Fruit fly (Drosophila melanogaster) whole organism, wandering third instar larva: ENCODE data around the gene CG43815.

Experiments used
- Abd-B ChIP-seq: fragments of >200 bp; optimal IDR thresholded peaks from 2 replicates; lab custom pipeline; 2017; ENCODE audit warnings: missing biosample characterization, missing genetic modification characterization
- CG32264 ChIP-seq: fragments of 200-800 bp; sonication (Bioruptor generic); optimal IDR thresholded peaks from 2 replicates; lab custom pipeline; 2016; ENCODE audit warnings: missing biosample characterization, missing genetic modification characterization
- CG9705 ChIP-seq: fragments of 200-800 bp; sonication (Bioruptor generic); optimal IDR thresholded peaks from 2 replicates; lab custom pipeline; 2018; ENCODE audit warnings: missing biosample characterization, mild to moderate bottlenecking, missing genetic modification characterization
- CrebA ChIP-seq: fragments of 200-800 bp; sonication (Bioruptor generic); optimal IDR thresholded peaks from 2 replicates; lab custom pipeline; 2016; ENCODE audit warnings: missing biosample characterization, mild to moderate bottlenecking, missing genetic modification characterization, borderline replicate concordance
- Dfd ChIP-seq: fragments of >200 bp; optimal IDR thresholded peaks from 2 replicates; lab custom pipeline; 2017; ENCODE audit warnings: missing biosample characterization, missing genetic modification characterization
- Dif ChIP-seq: fragments of 200-275, 200-300 bp; sonication (Bioruptor generic); optimal IDR thresholded peaks from 2 replicates; lab custom pipeline; 2018; ENCODE audit warnings: missing biosample characterization, missing genetic modification characterization; ENCODE audit not compliant: partially characterized antibody
- HLH106 ChIP-seq: fragments of 200-800 bp; optimal IDR thresholded peaks from 3 replicates; lab custom pipeline; 2019; ENCODE audit warnings: missing biosample characterization, mild to moderate bottlenecking, missing genetic modification characterization, moderate library complexity
- Hnf4 ChIP-seq: fragments of 200-800 bp; sonication (Bioruptor generic); optimal IDR thresholded peaks from 2 replicates; lab custom pipeline; 2016; ENCODE audit warnings: missing biosample characterization, mild to moderate bottlenecking, missing genetic modification characterization
- Hr78 ChIP-seq: fragments of >200 bp; optimal IDR thresholded peaks from 2 replicates; lab custom pipeline; 2017; ENCODE audit warnings: missing biosample characterization, missing genetic modification characterization
- Hr83 ChIP-seq: fragments of 200-300 bp; sonication (Bioruptor generic); optimal IDR thresholded peaks from 2 replicates; lab custom pipeline; 2016; ENCODE audit warnings: missing biosample characterization, mild to moderate bottlenecking, missing genetic modification characterization, moderate library complexity; ENCODE audit not compliant: poor library complexity, severe bottlenecking
- Jra ChIP-seq: sonication (Bioruptor generic); optimal IDR thresholded peaks from 2 replicates; lab custom pipeline; 2016; ENCODE audit warnings: missing biosample characterization, missing genetic modification characterization
- Mio ChIP-seq: sonication (Bioruptor generic); optimal IDR thresholded peaks from 2 replicates; lab custom pipeline; 2016; ENCODE audit warnings: missing biosample characterization, missing genetic modification characterization
- Myc ChIP-seq: fragments of >200 bp; optimal IDR thresholded peaks from 2 replicates; lab custom pipeline; 2017
- N ChIP-seq: fragments of >200 bp; optimal IDR thresholded peaks from 2 replicates; lab custom pipeline; 2018; ENCODE audit warnings: missing biosample characterization, missing external identifiers, missing genetic modification characterization
- OdsH ChIP-seq: fragments of 200-800 bp; sonication (Bioruptor generic); optimal IDR thresholded peaks from 2 replicates; lab custom pipeline; 2016; ENCODE audit warnings: missing biosample characterization, mild to moderate bottlenecking, missing genetic modification characterization
- Rel ChIP-seq, 2 experiments: fragments of 200-800 bp; sonication (Bioruptor generic) in 1 of 2; optimal IDR thresholded peaks; 2 replicates in 1 of 2; 3 replicates in 1 of 2; lab custom pipeline; 2016 to 2019; ENCODE audit warnings: mild to moderate bottlenecking in 2 of 2, missing biosample characterization in 2 of 2, missing genetic modification characterization in 2 of 2, moderate library complexity in 1 of 2
- Sp1 ChIP-seq: fragments of 200-800 bp; sonication (Bioruptor generic); optimal IDR thresholded peaks from 3 replicates; lab custom pipeline; 2019; ENCODE audit warnings: missing biosample characterization, mild to moderate bottlenecking, missing genetic modification characterization, moderate library complexity
- Vsx2 ChIP-seq: fragments of 200-300, 225-300 bp; sonication (Bioruptor generic); optimal IDR thresholded peaks from 2 replicates; lab custom pipeline; 2018; ENCODE audit warnings: missing biosample characterization, missing genetic modification characterization; ENCODE audit not compliant: partially characterized antibody
- br ChIP-seq: fragments of 200-800 bp; sonication (Bioruptor generic); optimal IDR thresholded peaks from 2 replicates; lab custom pipeline; 2016; ENCODE audit warnings: missing biosample characterization, missing genetic modification characterization
- brk ChIP-seq: fragments of 200-800 bp; sonication (Bioruptor generic); optimal IDR thresholded peaks from 2 replicates; lab custom pipeline; 2016; ENCODE audit warnings: missing biosample characterization, mild to moderate bottlenecking, missing genetic modification characterization
- dl ChIP-seq, 2 experiments: fragments of 175-275, 200-275 bp in 1 of 2; fragments of 200-275 bp in 1 of 2; sonication (Bioruptor generic); optimal IDR thresholded peaks; lab custom pipeline; 2018; ENCODE audit warnings: mild to moderate bottlenecking in 2 of 2, missing biosample characterization in 2 of 2, missing genetic modification characterization in 2 of 2, moderate library complexity in 2 of 2; ENCODE audit not compliant: partially characterized antibody in 2 of 2, insufficient read depth in 1 of 2
- dmrt93B ChIP-seq: fragments of 200-800 bp; sonication (Bioruptor generic); optimal IDR thresholded peaks from 2 replicates; lab custom pipeline; 2018; ENCODE audit warnings: missing biosample characterization, mild to moderate bottlenecking, missing genetic modification characterization
- dsf ChIP-seq: sonication (Bioruptor generic); optimal IDR thresholded peaks from 2 replicates; lab custom pipeline; 2016; ENCODE audit warnings: missing biosample characterization, missing genetic modification characterization, borderline replicate concordance
- ey ChIP-seq: fragments of 200-800 bp; sonication (Bioruptor generic); optimal IDR thresholded peaks from 2 replicates; lab custom pipeline; 2016; ENCODE audit warnings: missing biosample characterization, missing genetic modification characterization
- foxo ChIP-seq, 2 experiments: fragments of 200-800 bp; sonication (Bioruptor generic); optimal IDR thresholded peaks; 2 replicates in 1 of 2; 3 replicates in 1 of 2; lab custom pipeline; 2016 to 2017; ENCODE audit warnings: missing biosample characterization in 2 of 2, missing genetic modification characterization in 2 of 2
- fru ChIP-seq: fragments of 200-800 bp; sonication (Bioruptor generic); optimal IDR thresholded peaks from 3 replicates; lab custom pipeline; 2016; ENCODE audit warnings: missing biosample characterization, mild to moderate bottlenecking, missing genetic modification characterization
- h ChIP-seq: fragments of 200-800 bp; sonication (Bioruptor generic); optimal IDR thresholded peaks from 3 replicates; lab custom pipeline; 2016; ENCODE audit warnings: missing biosample characterization, mild to moderate bottlenecking, missing genetic modification characterization
- jim ChIP-seq: fragments of 175-275, 200-325 bp; sonication (Bioruptor generic); optimal IDR thresholded peaks from 2 replicates; lab custom pipeline; 2016; ENCODE audit warnings: missing biosample characterization, mild to moderate bottlenecking, missing genetic modification characterization
- lola ChIP-seq: fragments of >200 bp; optimal IDR thresholded peaks from 2 replicates; lab custom pipeline; 2017; ENCODE audit warnings: missing biosample characterization, missing genetic modification characterization
- pan ChIP-seq: fragments of >200 bp; optimal IDR thresholded peaks from 2 replicates; lab custom pipeline; 2017
- psq ChIP-seq: fragments of 200-800 bp; sonication (Bioruptor generic); optimal IDR thresholded peaks from 3 replicates; lab custom pipeline; 2017; ENCODE audit warnings: missing biosample characterization, mild to moderate bottlenecking, missing genetic modification characterization, moderate library complexity
- rgr ChIP-seq: fragments of 200-800 bp; sonication (Bioruptor generic); optimal IDR thresholded peaks from 3 replicates; lab custom pipeline; 2016; ENCODE audit warnings: missing biosample characterization, mild to moderate bottlenecking, missing genetic modification characterization
- sage ChIP-seq: fragments of 200-800 bp; sonication (Bioruptor generic); optimal IDR thresholded peaks from 2 replicates; lab custom pipeline; 2016; ENCODE audit warnings: missing biosample characterization, mild to moderate bottlenecking, missing genetic modification characterization
- sv ChIP-seq: fragments of 200-800 bp; sonication (Bioruptor generic); optimal IDR thresholded peaks from 3 replicates; lab custom pipeline; 2016; ENCODE audit warnings: missing biosample characterization, missing genetic modification characterization
- tai ChIP-seq: sonication (Bioruptor generic); optimal IDR thresholded peaks from 2 replicates; lab custom pipeline; 2016; ENCODE audit warnings: missing biosample characterization, missing genetic modification characterization
- usp ChIP-seq: fragments of >200 bp; optimal IDR thresholded peaks from 2 replicates; lab custom pipeline; 2017; ENCODE audit warnings: missing biosample characterization, missing genetic modification characterization
- woc ChIP-seq: sonication (Bioruptor generic); optimal IDR thresholded peaks from 2 replicates; lab custom pipeline; 2016; ENCODE audit warnings: missing biosample characterization, mild to moderate bottlenecking, missing genetic modification characterization

CG43815 gene

dm6 chr2L:3575679-3576442, at the start of gene CG43815:
CG43815 (plus strand) TSS chr2L:3576210.
- TF ChIP-seq h (GFP tag; lab: Kevin White, UChicago) (peak; percentile 12), Mio (GFP tag; lab: Kevin White, UChicago) (no peak)

dm6 chr2L:3530186-3530832, 45.7 kb upstream of the CG43815 start, which contains the start of the genes Spindly and IFT57:
Spindly (minus strand) TSS chr2L:3530317.
IFT57 (plus strand) TSS chr2L:3530789.
- no peak for TF ChIP-seq dl (GFP tag; optimal IDR thresholded peaks at IDR 0.05; lab: Kevin White, UChicago; ENCODE audit: insufficient read depth in 1 of 2, partially characterized antibody in 2 of 2)
- TF ChIP-seq Myc (lab: Kevin White, UChicago), result peak; percentile 58

DNA sequence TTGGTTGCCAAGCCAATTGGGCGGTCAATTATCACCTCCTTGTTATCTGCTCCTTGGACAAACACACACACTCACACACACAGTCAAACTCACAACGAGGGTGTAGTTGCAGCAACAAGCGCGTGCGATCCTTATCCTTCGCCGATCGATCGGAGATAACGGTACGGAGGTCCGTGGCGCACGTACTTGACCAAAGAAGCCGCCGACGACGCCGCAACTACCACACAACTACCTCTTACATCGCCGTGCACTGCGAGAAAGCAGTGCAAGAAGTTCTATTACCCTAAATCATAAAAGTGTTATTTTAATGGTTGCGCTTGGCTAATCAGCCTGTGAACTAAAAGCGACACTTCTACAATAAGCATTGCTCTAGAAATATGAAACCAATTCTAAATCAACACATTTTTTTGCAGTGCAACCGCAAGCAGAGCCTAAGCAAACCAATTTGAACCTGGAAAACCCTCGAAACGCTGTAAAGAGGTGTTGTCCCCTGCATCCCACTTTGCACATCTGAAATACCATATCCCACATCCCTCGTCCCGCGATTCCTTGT, 43.0 kb upstream of the CG43815 start:
- TF ChIP-seq dmrt93B (GFP tag; lab: Kevin White, UChicago), result no peak
- TF ChIP-seq HLH106 (tag; lab: Kevin White, UChicago), result peak; percentile 20
- TF ChIP-seq fru (GFP tag; lab: Kevin White, UChicago), result peak; percentile 2
- TF ChIP-seq foxo (GFP tag; optimal IDR thresholded peaks at IDR 0.05; lab: Kevin White, UChicago), result peak in 1 of 2 experiments; percentile 40
- TF ChIP-seq ey, result peak; percentile 5
- peak; percentile 19 for TF ChIP-seq h (GFP tag; lab: Kevin White, UChicago)
- peak; percentile 17 for TF ChIP-seq psq (GFP tag; lab: Kevin White, UChicago)
- no peak for TF ChIP-seq Jra (GFP tag; lab: Kevin White, UChicago)

DNA sequence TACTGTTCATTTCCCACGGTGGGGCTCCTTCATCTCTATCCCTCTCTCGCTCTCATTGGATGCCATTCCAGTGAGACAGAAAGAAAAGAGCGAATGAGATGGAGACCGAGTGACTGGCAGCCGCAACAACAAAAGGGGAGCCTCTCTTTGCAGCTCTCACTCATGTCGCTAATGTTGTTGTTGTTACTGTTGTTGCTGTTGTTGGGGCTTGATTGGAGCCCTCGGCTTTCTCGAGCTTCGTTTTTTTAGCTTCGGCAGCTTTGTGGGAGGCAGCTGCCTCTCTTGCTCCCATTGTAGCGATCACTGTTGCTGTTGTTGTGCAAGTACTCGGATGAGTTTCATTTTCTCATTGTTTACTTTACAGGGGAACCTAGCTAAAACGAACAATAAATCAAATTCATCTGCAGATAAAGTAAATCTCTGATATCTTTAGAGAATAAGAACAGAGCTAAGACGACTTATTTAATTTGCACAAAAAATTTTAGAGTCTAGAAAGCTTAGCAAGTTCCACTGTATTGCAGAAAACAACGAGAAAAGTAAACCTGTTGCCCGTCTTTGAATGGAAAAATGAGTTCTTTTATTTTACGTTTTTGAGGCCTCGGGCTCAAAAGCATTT, 41.7 kb upstream of the CG43815 start:
- TF ChIP-seq N (GFP tag; lab: Kevin White, UChicago), result no peak
- TF ChIP-seq OdsH (GFP tag; lab: Kevin White, UChicago), result peak; percentile 82
- TF ChIP-seq rgr (GFP tag; lab: Kevin White, UChicago), result peak; percentile 80
- peak; percentile 55 to 89 for TF ChIP-seq foxo (GFP tag; optimal IDR thresholded peaks at IDR 0.05; lab: Kevin White, UChicago)
- peak; percentile 50 for TF ChIP-seq psq (GFP tag; lab: Kevin White, UChicago)
- TF ChIP-seq sv (GFP tag; lab: Kevin White, UChicago), result no peak
- peak; percentile 38 for TF ChIP-seq Hr83 (GFP tag; lab: Kevin White, UChicago)
- peak; percentile 81 for TF ChIP-seq tai (GFP tag; lab: Kevin White, UChicago)
- peak; percentile 63 for TF ChIP-seq CG9705 (GFP tag; lab: Kevin White, UChicago)
- TF ChIP-seq usp (GFP tag; lab: Kevin White, UChicago), result no peak
- TF ChIP-seq Vsx2 (GFP tag; lab: Kevin White, UChicago), result no peak
- no peak for TF ChIP-seq brk
- TF ChIP-seq Dfd (GFP tag; lab: Kevin White, UChicago), result no peak
- TF ChIP-seq dsf (GFP tag; lab: Kevin White, UChicago), result peak; percentile 46
- TF ChIP-seq Hr78 (GFP tag; lab: Kevin White, UChicago), result no peak
- TF ChIP-seq h (GFP tag; lab: Kevin White, UChicago), result peak; percentile 88
- TF ChIP-seq pan (lab: Kevin White, UChicago), result no peak
- TF ChIP-seq sage (GFP tag; lab: Kevin White, UChicago), result peak; percentile 49
- peak; percentile 73 for TF ChIP-seq dmrt93B (GFP tag; lab: Kevin White, UChicago)
- TF ChIP-seq Sp1 (GFP tag; lab: Kevin White, UChicago), result peak; percentile 85
- TF ChIP-seq CrebA (GFP tag; lab: Kevin White, UChicago), result no peak
- peak; percentile 67 for TF ChIP-seq Jra (GFP tag; lab: Kevin White, UChicago)
- no peak for TF ChIP-seq lola
- peak; percentile 86 for TF ChIP-seq br (GFP tag; lab: Kevin White, UChicago)
- TF ChIP-seq fru (GFP tag; lab: Kevin White, UChicago), result peak; percentile 86
- TF ChIP-seq Hnf4 (GFP tag; lab: Kevin White, UChicago), result peak; percentile 84
- no peak for TF ChIP-seq Myc (lab: Kevin White, UChicago)
- peak; percentile 76 for TF ChIP-seq woc (GFP tag; lab: Kevin White, UChicago)
- peak in 1 of 2 experiments; percentile 67 for TF ChIP-seq dl (GFP tag; optimal IDR thresholded peaks at IDR 0.05; lab: Kevin White, UChicago; ENCODE audit: insufficient read depth in 1 of 2, partially characterized antibody in 2 of 2)
- no peak for TF ChIP-seq Abd-B (GFP tag; lab: Kevin White, UChicago)
- TF ChIP-seq jim (GFP tag; lab: Kevin White, UChicago), result no peak
- peak; percentile 84 for TF ChIP-seq HLH106 (tag; lab: Kevin White, UChicago)
- TF ChIP-seq ey, result peak; percentile 89
- TF ChIP-seq Rel (GFP tag; optimal IDR thresholded peaks at IDR 0.05; lab: Kevin White, UChicago), result peak; percentile 10
- TF ChIP-seq Rel (tag; optimal IDR thresholded peaks at IDR 0.05; lab: Kevin White, UChicago), result peak; percentile 28
- TF ChIP-seq Mio (GFP tag; lab: Kevin White, UChicago), result peak; percentile 24
- TF ChIP-seq CG32264 (GFP tag; lab: Kevin White, UChicago), result peak; percentile 65
- peak; percentile 81 for TF ChIP-seq Dif (GFP tag; lab: Kevin White, UChicago)
